Worm (Caenorhabditis elegans) whole organism, midembryonic: ENCODE measurements around the gene clc-12.

Experiments used
- T22C8.4 ChIP-seq: fragments of 200-800 bp; sonication (Bioruptor generic); IDR thresholded peaks from 2 replicates; pipeline ENCODE4 v1.3.6; 2022; ENCODE audit warnings: missing genetic modification characterization, missing compliant biosample characterization
- flt-1 ChIP-seq: fragments of 200-800 bp; sonication (Bioruptor generic); IDR thresholded peaks from 2 replicates; pipeline ENCODE4 v1.3.6; 2022; ENCODE audit warnings: missing genetic modification characterization, missing compliant biosample characterization
- klf-2 ChIP-seq: fragments of 200-800 bp; sonication (Bioruptor generic); conservative IDR thresholded peaks from 2 replicates; pipeline ENCODE4 v1.3.6; 2022; ENCODE audit warnings: missing genetic modification reagents, missing genetic modification characterization, missing compliant biosample characterization
- med-1 ChIP-seq: sonication (generic microtip); optimal IDR thresholded peaks from 2 replicates; lab custom pipeline; 2017; ENCODE audit warnings: missing genetic modification characterization, mild to moderate bottlenecking, missing compliant biosample characterization, antibody characterized with exemption, missing genetic modification reagents; ENCODE audit not compliant: insufficient read depth
- ref-1 ChIP-seq: fragments of 200-800 bp; sonication (Bioruptor generic); conservative IDR thresholded peaks from 2 replicates; pipeline ENCODE4 v1.3.6; 2022; ENCODE audit warnings: missing genetic modification reagents, missing genetic modification characterization, missing compliant biosample characterization
- tab-1 ChIP-seq: fragments of 200-800 bp; sonication (Bioruptor generic); IDR thresholded peaks from 2 replicates; pipeline ENCODE4 v1.3.6; 2022; ENCODE audit warnings: missing genetic modification characterization, missing compliant biosample characterization
- ztf-23 ChIP-seq: fragments of 200-800 bp; sonication (Bioruptor generic); IDR thresholded peaks from 2 replicates; pipeline ENCODE4 v1.3.6; 2022; ENCODE audit warnings: missing genetic modification reagents, missing genetic modification characterization, missing compliant biosample characterization
- ztf-29 ChIP-seq: fragments of 200-800 bp; sonication (Bioruptor generic); IDR thresholded peaks from 2 replicates; pipeline ENCODE4 v1.3.6; 2022; ENCODE audit warnings: missing genetic modification reagents, missing genetic modification characterization, missing compliant biosample characterization

DNA sequence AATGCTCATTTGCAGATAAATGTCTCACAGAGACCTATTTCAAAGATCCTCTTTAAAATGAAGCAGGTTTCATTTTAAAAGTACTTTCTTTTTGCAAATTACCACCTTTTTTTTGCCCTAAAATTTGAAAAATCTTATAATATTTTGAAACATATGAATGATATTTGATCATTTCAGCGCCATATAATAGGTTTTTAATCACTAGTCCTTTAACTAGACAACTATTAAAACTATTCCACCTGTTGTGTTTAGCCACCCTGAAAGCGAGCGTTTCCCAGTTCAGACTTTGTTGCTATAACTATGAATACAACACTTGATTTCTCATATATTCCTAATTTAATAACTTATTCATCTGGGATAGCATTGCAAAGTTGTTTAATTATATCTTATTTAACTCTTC lies 17.5 kb downstream of the clc-12 start, which contains the start of gene srz-95:
- TF ChIP-seq klf-2 (no peak), tab-1 (GFP tag; lab: Robert Waterston, UW) (no peak), ztf-23 (GFP tag; lab: Robert Waterston, UW) (no peak), med-1 (no peak), ztf-29 (no peak), T22C8.4 (GFP tag; lab: Robert Waterston, UW) (no peak), ref-1 (no peak), flt-1 (GFP tag; lab: Robert Waterston, UW) (no peak)
